Fruit fly (Drosophila melanogaster): Measurements from ENCODE around the gene CG2256.
A peak's percentile ranks its signal among the peaks of the same experiment; 100 is the strongest.

DNA sequence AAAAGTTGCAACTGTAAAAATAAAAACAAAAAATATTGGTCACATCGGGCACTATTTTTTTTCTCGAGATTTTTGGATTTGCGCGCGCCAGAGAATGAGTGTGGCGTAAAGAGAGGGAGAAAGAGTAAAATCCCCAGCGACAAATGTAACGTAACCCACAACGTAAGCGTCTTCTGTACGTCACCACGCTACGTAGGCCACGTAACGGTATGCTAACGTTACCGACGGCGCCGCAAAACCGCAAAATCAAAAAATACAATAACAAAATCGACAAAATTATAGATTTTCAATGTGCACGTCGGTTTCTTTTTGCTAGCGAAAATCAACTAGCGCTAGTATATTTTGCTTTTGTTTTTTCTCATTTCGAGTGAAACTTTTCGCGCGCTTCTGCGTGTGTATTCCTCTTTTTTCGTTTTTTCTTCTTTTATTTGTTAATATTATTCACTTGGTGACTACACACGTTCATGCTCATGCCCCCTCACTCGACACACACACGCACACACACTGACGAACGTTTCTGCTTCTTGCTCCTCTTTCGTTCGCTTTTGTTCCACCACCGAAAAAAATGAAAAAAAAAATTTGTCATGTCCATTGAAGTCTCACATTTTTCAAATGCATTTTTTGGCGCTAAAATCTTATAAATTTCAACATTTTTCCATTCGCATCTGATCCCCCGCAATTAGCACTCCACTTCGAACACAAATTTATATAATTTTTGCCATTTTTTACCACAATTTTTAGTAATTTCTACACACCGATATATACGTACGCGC lies 26.7 kb downstream of the CG2256 start:
- no peak for TF ChIP-seq h (GFP tag; optimal IDR thresholded peaks at IDR 0.05)
- TF ChIP-seq Mio (GFP tag; optimal IDR thresholded peaks at IDR 0.05): no peak
- no peak for TF ChIP-seq brk (GFP tag; optimal IDR thresholded peaks at IDR 0.05)
- no peak for TF ChIP-seq CG32264 (GFP tag; optimal IDR thresholded peaks at IDR 0.05)
- no peak for TF ChIP-seq sage (GFP tag; optimal IDR thresholded peaks at IDR 0.05)
- no peak for TF ChIP-seq br (GFP tag; optimal IDR thresholded peaks at IDR 0.05)
- TF ChIP-seq lola (GFP tag; optimal IDR thresholded peaks at IDR 0.05): no peak
- no peak for TF ChIP-seq Rel (GFP tag; optimal IDR thresholded peaks at IDR 0.05)
- peak; percentile 11 for TF ChIP-seq Rel (tag; optimal IDR thresholded peaks at IDR 0.05)
